Worm (Caenorhabditis elegans): ENCODE data around the gene srx-47.
A peak's percentile ranks its signal among the peaks of the same experiment; 100 is the strongest.
"Not testable (repeated sequence)": the region's sequence is repeated elsewhere in the genome, so short reads cannot be mapped to it uniquely, and the experiment has no call there.

Gene srx-47

ce11 chrV:9373473-9373872, 23.7 kb downstream of the srx-47 start, which contains the start of gene E02C12.8:
E02C12.8 (minus strand) TSS chrV:9373613.
- peak; percentile 75 for TF ChIP-seq pqm-1 (tag; optimal IDR thresholded peaks at IDR 0.05)
- peak; percentile 85 for TF ChIP-seq elt-2 (tag; optimal IDR thresholded peaks at IDR 0.05)
- TF ChIP-seq tbx-2 (tag; optimal IDR thresholded peaks at IDR 0.05), result no peak
- no peak for TF ChIP-seq mml-1 (tag; optimal IDR thresholded peaks at IDR 0.05)
- TF ChIP-seq hmg-11 (tag; optimal IDR thresholded peaks at IDR 0.05), result no peak

ce11 chrV:9375378-9375777, 25.6 kb downstream of the srx-47 start, which contains the start of gene E02C12.9:
E02C12.9 (minus strand) TSS chrV:9375478.
- TF ChIP-seq ama-1 (optimal IDR thresholded peaks at IDR 0.05) (no peak), ZK546.5 (tag; optimal IDR thresholded peaks at IDR 0.05) (no peak), jun-1 (tag; optimal IDR thresholded peaks at IDR 0.05) (no peak), ceh-16 (tag; optimal IDR thresholded peaks at IDR 0.05) (no peak), nhr-77 (tag; optimal IDR thresholded peaks at IDR 0.05) (no peak), fos-1 (tag; optimal IDR thresholded peaks at IDR 0.05) (no peak), elt-3 (tag; optimal IDR thresholded peaks at IDR 0.05) (no peak), elt-1 (tag; optimal IDR thresholded peaks at IDR 0.05) (no peak), unc-39 (tag; optimal IDR thresholded peaks at IDR 0.05) (no peak), elt-2 (tag; optimal IDR thresholded peaks at IDR 0.05) (no peak), lin-39 (tag; optimal IDR thresholded peaks at IDR 0.05) (no peak), pha-4 (tag; optimal IDR thresholded peaks at IDR 0.05) (no peak), tbx-2 (tag; optimal IDR thresholded peaks at IDR 0.05) (no peak), skn-1 (tag; optimal IDR thresholded peaks at IDR 0.05) (no peak), nhr-76 (tag; optimal IDR thresholded peaks at IDR 0.05) (no peak), aly-2 (tag; optimal IDR thresholded peaks at IDR 0.05) (no peak), mdl-1 (tag; optimal IDR thresholded peaks at IDR 0.05) (no peak), nhr-237 (tag; optimal IDR thresholded peaks at IDR 0.05) (no peak), ceh-82 (tag; optimal IDR thresholded peaks at IDR 0.05) (no peak)

ce11 chrV:9376417-9376816, 26.6 kb downstream of the srx-47 start, which contains the start of gene E02C12.19:
E02C12.19 (minus strand) TSS chrV:9376517.
- TF ChIP-seq lsy-12 (tag; optimal IDR thresholded peaks at IDR 0.05) (no peak), nhr-76 (tag; optimal IDR thresholded peaks at IDR 0.05) (no peak), nhr-237 (tag; optimal IDR thresholded peaks at IDR 0.05) (no peak), fos-1 (tag; optimal IDR thresholded peaks at IDR 0.05) (no peak), daf-12 (tag; optimal IDR thresholded peaks at IDR 0.05) (no peak), nhr-12 (tag; optimal IDR thresholded peaks at IDR 0.05) (no peak)

ce11 chrV:9378335-9378734, 28.5 kb downstream of the srx-47 start, which contains the start of gene E02C12.10:
E02C12.10 (minus strand) TSS chrV:9378409.
- TF ChIP-seq jun-1 (tag; optimal IDR thresholded peaks at IDR 0.05) (no peak), nhr-25 (tag; optimal IDR thresholded peaks at IDR 0.05) (no peak)

ce11 chrV:9379808-9380207, 30.0 kb downstream of the srx-47 start, which contains the start of gene E02C12.11:
E02C12.11 (minus strand) TSS chrV:9379908.
- TF ChIP-seq elt-3 (tag; optimal IDR thresholded peaks at IDR 0.05); nhr-12 (tag; optimal IDR thresholded peaks at IDR 0.05); unc-62 (GFP tag; optimal IDR thresholded peaks at IDR 0.05): not testable (repeated sequence)

ce11 chrV:9381846-9382363, 32.1 kb downstream of the srx-47 start, which contains the start of gene E02C12.12:
E02C12.12 (minus strand) TSS chrV:9382313.
- TF ChIP-seq ceh-9 (tag; optimal IDR thresholded peaks at IDR 0.05) (no peak), tbx-2 (tag; optimal IDR thresholded peaks at IDR 0.05) (no peak), unc-62 (GFP tag; optimal IDR thresholded peaks at IDR 0.05) (no peak), nhr-43 (tag; optimal IDR thresholded peaks at IDR 0.05; ENCODE audit: poor library complexity, severe bottlenecking) (no peak), snpc-4 (tag; optimal IDR thresholded peaks at IDR 0.05) (no peak), unc-39 (tag; optimal IDR thresholded peaks at IDR 0.05) (no peak), ceh-28 (tag; optimal IDR thresholded peaks at IDR 0.05) (no peak), pqm-1 (tag; optimal IDR thresholded peaks at IDR 0.05) (no peak), fos-1 (tag; optimal IDR thresholded peaks at IDR 0.05) (no peak), jun-1 (tag; optimal IDR thresholded peaks at IDR 0.05) (no peak), ceh-82 (tag; optimal IDR thresholded peaks at IDR 0.05) (no peak), mdl-1 (tag; optimal IDR thresholded peaks at IDR 0.05) (no peak), aly-2 (tag; optimal IDR thresholded peaks at IDR 0.05) (no peak), fkh-2 (tag; optimal IDR thresholded peaks at IDR 0.05) (no peak), ztf-4 (tag; optimal IDR thresholded peaks at IDR 0.05) (no peak), lsy-12 (tag; optimal IDR thresholded peaks at IDR 0.05) (no peak), egl-5 (tag; optimal IDR thresholded peaks at IDR 0.05) (no peak), elt-2 (tag; optimal IDR thresholded peaks at IDR 0.05) (no peak), fkh-10 (GFP tag; optimal IDR thresholded peaks at IDR 0.05) (no peak), lin-15B (tag; optimal IDR thresholded peaks at IDR 0.05) (no peak)
